Worm (Caenorhabditis elegans): ENCODE data around the gene msp-76.

The msp-76 gene

DNA sequence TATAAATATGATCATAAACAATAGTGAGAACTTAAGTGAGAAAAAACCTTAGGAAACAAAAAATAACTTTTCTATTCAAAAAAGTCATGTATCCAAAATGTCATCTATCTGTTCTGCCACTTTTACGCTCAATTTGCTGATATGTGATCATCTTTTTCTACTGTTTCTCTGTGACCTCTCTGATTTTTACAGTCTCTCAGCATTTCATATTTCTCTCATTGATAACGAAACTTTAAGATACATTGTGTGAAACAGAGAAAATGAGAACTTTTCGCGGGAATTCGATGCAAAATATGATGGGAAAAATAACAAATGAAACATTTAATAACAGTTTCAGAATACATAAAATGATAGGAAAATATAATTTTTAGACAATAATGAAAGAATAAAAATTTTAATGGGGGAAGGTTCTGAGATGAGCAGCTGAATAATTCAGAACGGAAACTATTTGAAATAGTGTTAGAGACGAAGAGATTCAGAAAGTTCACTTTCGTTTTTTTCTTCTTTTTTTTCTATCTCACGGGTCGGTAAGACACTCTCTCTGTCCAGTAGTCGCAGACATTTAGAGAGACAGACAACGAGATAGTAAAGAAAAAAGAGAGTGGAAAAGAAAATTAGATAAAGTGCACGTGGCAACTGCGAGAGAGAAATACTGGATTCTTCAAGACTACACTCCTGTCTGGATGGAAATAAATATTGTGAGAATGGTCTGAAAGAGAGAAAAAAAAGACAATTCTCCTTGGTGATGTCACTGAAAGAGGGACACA, 11.4 kb upstream of the msp-76 start (continued):
- TF ChIP-seq lir-3 (tag; optimal IDR thresholded peaks at IDR 0.05; ENCODE audit: poor library complexity) (peak; percentile 43), swsn-7 (tag; optimal IDR thresholded peaks at IDR 0.05) (peak; percentile 69), egl-27 (tag; optimal IDR thresholded peaks at IDR 0.05) (peak; percentile 1 to 23), tlp-1 (tag; optimal IDR thresholded peaks at IDR 0.05) (no peak), rnt-1 (tag; optimal IDR thresholded peaks at IDR 0.05) (peak; percentile 81), xbp-1 (tag; optimal IDR thresholded peaks at IDR 0.05) (peak; percentile 62), fos-1 (tag; optimal IDR thresholded peaks at IDR 0.05) (peak; percentile 77), mef-2 (tag; optimal IDR thresholded peaks at IDR 0.05) (no peak), blmp-1 (tag; optimal IDR thresholded peaks at IDR 0.05) (peak; percentile 94), unc-30 (tag; optimal IDR thresholded peaks at IDR 0.05) (no peak), aha-1 (tag; optimal IDR thresholded peaks at IDR 0.05) (no peak), isw-1 (GFP tag; IDR thresholded peaks at IDR 0.05) (peak; percentile 32; the same call in 1 of the 2 replicates), tbx-2 (tag; optimal IDR thresholded peaks at IDR 0.05) (peak; percentile 68), sox-4 (tag; optimal IDR thresholded peaks at IDR 0.05) (peak; percentile 30), C34B4.2 (tag; optimal IDR thresholded peaks at IDR 0.05) (no peak), nhr-85 (tag) (peak; percentile 87), unc-86 (tag; optimal IDR thresholded peaks at IDR 0.05) (peak; percentile 65), lin-39 (tag; optimal IDR thresholded peaks at IDR 0.05) (no peak), snu-23 (GFP tag; optimal IDR thresholded peaks at IDR 0.05) (peak; percentile 80), ceh-88 (GFP tag; IDR thresholded peaks at IDR 0.05) (no peak), sptf-1 (tag; optimal IDR thresholded peaks at IDR 0.05) (no peak), sup-37 (GFP tag; optimal IDR thresholded peaks at IDR 0.05) (no peak), hlh-4 (tag; optimal IDR thresholded peaks at IDR 0.05) (no peak), nhr-71 (tag; optimal IDR thresholded peaks at IDR 0.05) (peak; percentile 91), pqm-1 (tag; optimal IDR thresholded peaks at IDR 0.05) (peak; percentile 30), ces-1 (GFP tag; optimal IDR thresholded peaks at IDR 0.05) (no peak), vab-15 (tag; optimal IDR thresholded peaks at IDR 0.05) (no peak), aly-2 (tag; optimal IDR thresholded peaks at IDR 0.05) (no peak), zag-1 (tag; optimal IDR thresholded peaks at IDR 0.05) (peak; percentile 37), nhr-77 (tag; optimal IDR thresholded peaks at IDR 0.05) (peak; percentile 49), hpl-2 (GFP tag; optimal IDR thresholded peaks at IDR 0.05) (no peak), nhr-20 (tag; optimal IDR thresholded peaks at IDR 0.05) (peak; percentile 96), lin-14 (GFP tag; optimal IDR thresholded peaks at IDR 0.05) (peak; percentile 95), alr-1 (tag; optimal IDR thresholded peaks at IDR 0.05; ENCODE audit: borderline replicate concordance) (no peak)

DNA sequence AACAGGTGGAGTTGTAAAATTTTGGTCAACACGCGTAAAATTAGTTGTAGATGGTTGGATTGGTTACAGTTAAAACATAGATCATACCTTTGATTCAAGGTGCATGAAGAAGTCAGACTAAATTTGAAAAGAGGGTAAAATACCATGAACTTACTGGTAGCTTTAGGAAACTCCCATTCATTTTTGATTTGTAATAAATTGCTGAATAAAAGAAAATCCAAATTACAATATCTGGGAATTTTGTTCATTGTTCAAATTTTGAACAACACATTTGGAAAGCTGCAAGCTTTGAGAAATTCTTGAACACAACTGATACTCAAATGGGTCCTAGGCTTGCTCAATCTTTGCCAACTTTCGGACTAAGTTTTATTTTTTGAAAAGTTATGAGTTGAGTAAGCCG, 10.8 kb upstream of the msp-76 start:
- TF ChIP-seq egl-13 (tag; optimal IDR thresholded peaks at IDR 0.05) = no peak
- TF ChIP-seq efl-3 (GFP tag; optimal IDR thresholded peaks at IDR 0.05) = no peak
- no peak for TF ChIP-seq nhr-84 (tag; optimal IDR thresholded peaks at IDR 0.05)
- TF ChIP-seq mab-9 (GFP tag; IDR thresholded peaks at IDR 0.05) = no peak
- no peak for TF ChIP-seq ces-1 (GFP tag; optimal IDR thresholded peaks at IDR 0.05)
- no peak for TF ChIP-seq fos-1 (tag; optimal IDR thresholded peaks at IDR 0.05)
- TF ChIP-seq lin-13 (GFP tag; optimal IDR thresholded peaks at IDR 0.05) = no peak
- TF ChIP-seq unc-30 (tag; optimal IDR thresholded peaks at IDR 0.05) = no peak
- no peak for TF ChIP-seq unc-130 (tag; optimal IDR thresholded peaks at IDR 0.05)
- TF ChIP-seq zip-4 (GFP tag; optimal IDR thresholded peaks at IDR 0.05) = no peak
- TF ChIP-seq fkh-4 (tag; optimal IDR thresholded peaks at IDR 0.05; ENCODE audit: borderline replicate concordance) = no peak
- TF ChIP-seq pqm-1 (tag; optimal IDR thresholded peaks at IDR 0.05) = no peak
- no peak for TF ChIP-seq nhr-28 (tag; optimal IDR thresholded peaks at IDR 0.05)
- no peak for TF ChIP-seq nhr-77 (tag; optimal IDR thresholded peaks at IDR 0.05)
- no peak for TF ChIP-seq fkh-10 (GFP tag; optimal IDR thresholded peaks at IDR 0.05)
